Fruit fly (Drosophila melanogaster) Kc167 (cell line): ENCODE results near the gene CG9662.

Experiments
- Myc ChIP-seq: fragments of >200 bp; optimal IDR thresholded peaks from 2 replicates; lab custom pipeline; 2017; ENCODE audit warnings: missing external identifiers
- Sin3A ChIP-seq: fragments of >200 bp; optimal IDR thresholded peaks from 2 replicates; lab custom pipeline; 2018; ENCODE audit warnings: missing external identifiers
- h ChIP-seq: fragments of >200 bp; optimal IDR thresholded peaks from 3 replicates; lab custom pipeline; 2018; ENCODE audit warnings: missing external identifiers
- insv ChIP-seq: fragments of >200 bp; optimal IDR thresholded peaks from 3 replicates; lab custom pipeline; 2018; ENCODE audit warnings: missing external identifiers
- psq ChIP-seq: fragments of >200 bp; optimal IDR thresholded peaks from 2 replicates; lab custom pipeline; 2017; ENCODE audit warnings: missing external identifiers
- ttk ChIP-seq: sonication (Bioruptor generic); optimal IDR thresholded peaks from 2 replicates; lab custom pipeline; 2017; ENCODE audit warnings: missing external identifiers

The CG9662 gene

dm6 chr2L:3372483-3372929, 4.0 kb downstream of the CG9662 start:
- TF ChIP-seq psq (lab: Kevin White, UChicago) (no peak), Myc (lab: Kevin White, UChicago) (no peak), insv (lab: Kevin White, UChicago) (no peak), h (no peak), ttk (lab: Kevin White, UChicago) (no peak), Sin3A (lab: Kevin White, UChicago) (no peak)

dm6 chr2L:3371776-3372383, 4.7 kb downstream of the CG9662 start:
- TF ChIP-seq Sin3A (lab: Kevin White, UChicago) (no peak), h (no peak), Myc (lab: Kevin White, UChicago) (no peak), psq (lab: Kevin White, UChicago) (no peak), insv (lab: Kevin White, UChicago) (no peak), ttk (lab: Kevin White, UChicago) (no peak)

dm6 chr2L:3371340-3371739, 5.2 kb downstream of the CG9662 start:
- no peak for TF ChIP-seq Myc (lab: Kevin White, UChicago)
- no peak for TF ChIP-seq Sin3A (lab: Kevin White, UChicago)
- no peak for TF ChIP-seq insv (lab: Kevin White, UChicago)
- no peak for TF ChIP-seq h
- TF ChIP-seq ttk (lab: Kevin White, UChicago): no peak

dm6 chr2L:3370920-3371319, 5.6 kb downstream of the CG9662 start:
- TF ChIP-seq Sin3A (lab: Kevin White, UChicago) (no peak), h (no peak), Myc (lab: Kevin White, UChicago) (no peak), insv (lab: Kevin White, UChicago) (no peak), psq (lab: Kevin White, UChicago) (no peak), ttk (lab: Kevin White, UChicago) (no peak)

dm6 chr2L:3369822-3370221, 6.7 kb downstream of the CG9662 start:
- TF ChIP-seq ttk (lab: Kevin White, UChicago): no peak

dm6 chr2L:3369083-3369653, 7.4 kb downstream of the CG9662 start:
- TF ChIP-seq ttk (lab: Kevin White, UChicago) (no peak), psq (lab: Kevin White, UChicago) (no peak), Sin3A (lab: Kevin White, UChicago) (no peak), Myc (lab: Kevin White, UChicago) (no peak), h (no peak), insv (lab: Kevin White, UChicago) (no peak)

- no peak for TF ChIP-seq h
- TF ChIP-seq psq (lab: Kevin White, UChicago): no peak
- TF ChIP-seq Myc (lab: Kevin White, UChicago): no peak
- no peak for TF ChIP-seq ttk (lab: Kevin White, UChicago)
- no peak for TF ChIP-seq insv (lab: Kevin White, UChicago)
- no peak for TF ChIP-seq Sin3A (lab: Kevin White, UChicago)
These were observed 8.1 kb downstream of the CG9662 start for dm6 chr2L:3368425-3368824.

- no peak for TF ChIP-seq insv (lab: Kevin White, UChicago)
- no peak for TF ChIP-seq psq (lab: Kevin White, UChicago)
- TF ChIP-seq Myc (lab: Kevin White, UChicago): no peak
- no peak for TF ChIP-seq ttk (lab: Kevin White, UChicago)
- TF ChIP-seq Sin3A (lab: Kevin White, UChicago): no peak
- TF ChIP-seq h: no peak
These were observed 10.4 kb downstream of the CG9662 start for dm6 chr2L:3366043-3366679.

dm6 chr2L:3361821-3362220, 14.7 kb downstream of the CG9662 start:
- TF ChIP-seq h (no peak), psq (lab: Kevin White, UChicago) (no peak), ttk (lab: Kevin White, UChicago) (no peak), insv (lab: Kevin White, UChicago) (no peak), Myc (lab: Kevin White, UChicago) (no peak)

- TF ChIP-seq h (no peak), ttk (lab: Kevin White, UChicago) (no peak), Sin3A (lab: Kevin White, UChicago) (no peak), Myc (lab: Kevin White, UChicago) (no peak), insv (lab: Kevin White, UChicago) (no peak), psq (lab: Kevin White, UChicago) (no peak)
These were observed 19.5 kb downstream of the CG9662 start, which contains the start of gene CG8838 for dm6 chr2L:3356790-3357696. Gene CG8838, plus strand, starts transcription at chr2L:3357646.

dm6 chr2L:3356193-3356645, 20.3 kb downstream of the CG9662 start:
- TF ChIP-seq h (no peak), Myc (lab: Kevin White, UChicago) (no peak), ttk (lab: Kevin White, UChicago) (no peak), Sin3A (lab: Kevin White, UChicago) (no peak), psq (lab: Kevin White, UChicago) (no peak), insv (lab: Kevin White, UChicago) (no peak)
